Fruit fly (Drosophila melanogaster) whole organism, embryonic: ENCODE data around the gene CG2540.

Experiments used
- Atf-2 ChIP-seq: fragments of 200-800 bp; sonication (Bioruptor generic); optimal IDR thresholded peaks from 2 replicates; lab custom pipeline; 2016; ENCODE audit warnings: missing biosample characterization, missing genetic modification characterization
- CG10147 ChIP-seq: fragments of 200-800 bp; sonication (Bioruptor generic); optimal IDR thresholded peaks from 2 replicates; lab custom pipeline; 2019; ENCODE audit warnings: missing biosample characterization, mild to moderate bottlenecking, missing genetic modification characterization, moderate library complexity
- CG10267 ChIP-seq: fragments of 200-800 bp; sonication (Bioruptor generic); optimal IDR thresholded peaks from 2 replicates; lab custom pipeline; 2018; ENCODE audit warnings: missing biosample characterization, mild to moderate bottlenecking, missing genetic modification characterization, moderate library complexity
- CG11696 ChIP-seq: fragments of 200-800 bp; sonication (Bioruptor generic); IDR thresholded peaks from 2 replicates; pipeline ENCODE4 v1.3.6; 2022; ENCODE audit warnings: missing biosample characterization, missing genetic modification characterization
- CG12155 ChIP-seq: fragments of 200-800 bp; sonication (Bioruptor generic); optimal IDR thresholded peaks from 3 replicates; lab custom pipeline; 2016; ENCODE audit warnings: missing biosample characterization, missing genetic modification characterization
- CG12236 ChIP-seq: fragments of 200-800 bp; sonication (Bioruptor generic); optimal IDR thresholded peaks from 2 replicates; lab custom pipeline; 2016; ENCODE audit warnings: missing biosample characterization, missing genetic modification characterization
- CG13296 ChIP-seq: fragments of 200-800 bp; sonication (Bioruptor generic); optimal IDR thresholded peaks from 3 replicates; lab custom pipeline; 2018; ENCODE audit warnings: missing biosample characterization, mild to moderate bottlenecking, missing genetic modification characterization
- CG13624 ChIP-seq: fragments of 200-800 bp; sonication (Bioruptor generic); optimal IDR thresholded peaks from 2 replicates; lab custom pipeline; 2016; ENCODE audit warnings: missing biosample characterization, missing genetic modification characterization
- CG13894 ChIP-seq: fragments of 200-800 bp; sonication (Bioruptor generic); optimal IDR thresholded peaks from 3 replicates; lab custom pipeline; 2018; ENCODE audit warnings: missing biosample characterization, mild to moderate bottlenecking, missing genetic modification characterization, moderate library complexity
- CG14860 ChIP-seq: fragments of 200-800 bp; sonication (Bioruptor generic); IDR thresholded peaks from 3 replicates; pipeline ENCODE4 v1.3.6; 2022; ENCODE audit warnings: missing biosample characterization, missing genetic modification characterization; ENCODE audit not compliant: partially characterized antibody
- CG15011 ChIP-seq: fragments of 200-800 bp; sonication (Bioruptor generic); optimal IDR thresholded peaks from 3 replicates; lab custom pipeline; 2018; ENCODE audit warnings: missing biosample characterization, mild to moderate bottlenecking, missing genetic modification characterization
- CG15696 ChIP-seq: fragments of 200-800 bp; sonication (Bioruptor generic); optimal IDR thresholded peaks from 2 replicates; lab custom pipeline; 2019; ENCODE audit warnings: missing biosample characterization, mild to moderate bottlenecking, missing genetic modification characterization, moderate library complexity
- CG16815 ChIP-seq: fragments of 200-800 bp; sonication (Bioruptor generic); optimal IDR thresholded peaks from 3 replicates; lab custom pipeline; 2017; ENCODE audit warnings: missing biosample characterization, mild to moderate bottlenecking, missing genetic modification characterization
- CG16863 ChIP-seq: fragments of 200-800 bp; sonication (Bioruptor generic); optimal IDR thresholded peaks from 3 replicates; lab custom pipeline; 2016; ENCODE audit warnings: missing biosample characterization, missing genetic modification characterization
- CG18476 ChIP-seq: fragments of 200-800 bp; sonication (Bioruptor generic); optimal IDR thresholded peaks from 2 replicates; lab custom pipeline; 2016; ENCODE audit warnings: missing biosample characterization, mild to moderate bottlenecking, missing genetic modification characterization
- CG18599 ChIP-seq: fragments of 200-800 bp; sonication (Bioruptor generic); optimal IDR thresholded peaks from 3 replicates; lab custom pipeline; 2017; ENCODE audit warnings: missing biosample characterization, missing genetic modification characterization, mild to moderate bottlenecking, moderate library complexity, missing genetic modification reagents
- CG2202 ChIP-seq: fragments of 200-800 bp; sonication (Bioruptor generic); optimal IDR thresholded peaks from 2 replicates; lab custom pipeline; 2018; ENCODE audit warnings: missing biosample characterization, mild to moderate bottlenecking, missing genetic modification characterization
- CG31441 ChIP-seq: fragments of 200-800 bp; sonication (Bioruptor generic); IDR thresholded peaks from 2 replicates; pipeline ENCODE4 v1.3.6; 2022; ENCODE audit warnings: missing biosample characterization, missing genetic modification characterization
- CG3163 ChIP-seq: fragments of 200-800 bp; sonication (Bioruptor generic); optimal IDR thresholded peaks from 3 replicates; lab custom pipeline; 2016; ENCODE audit warnings: missing biosample characterization, missing genetic modification characterization
- CG33213 ChIP-seq: fragments of 200-800 bp; sonication (Bioruptor generic); optimal IDR thresholded peaks from 3 replicates; lab custom pipeline; 2016; ENCODE audit warnings: missing biosample characterization, missing genetic modification characterization
- CG34422 ChIP-seq: fragments of 200-800 bp; sonication (Bioruptor generic); IDR thresholded peaks from 3 replicates; pipeline ENCODE4 v1.3.6; 2022; ENCODE audit warnings: missing biosample characterization, missing genetic modification characterization
- CG4282 ChIP-seq: fragments of 200-800 bp; sonication (Bioruptor generic); optimal IDR thresholded peaks from 2 replicates; lab custom pipeline; 2016; ENCODE audit warnings: missing biosample characterization, missing genetic modification characterization
- CG4730 ChIP-seq: fragments of 200-800 bp; sonication (Bioruptor generic); IDR thresholded peaks from 2 replicates; pipeline ENCODE4 v1.3.6; 2022; ENCODE audit warnings: missing biosample characterization, missing genetic modification characterization
- CG4854 ChIP-seq: fragments of 200-800 bp; sonication (Bioruptor generic); optimal IDR thresholded peaks from 2 replicates; lab custom pipeline; 2016; ENCODE audit warnings: missing biosample characterization, missing genetic modification characterization, inconsistent platforms
- CG6254 ChIP-seq: fragments of 200-800 bp; sonication (Bioruptor generic); optimal IDR thresholded peaks from 3 replicates; lab custom pipeline; 2017; ENCODE audit warnings: mild to moderate bottlenecking, missing biosample characterization, missing genetic modification reagents, missing genetic modification characterization
- CG6272 ChIP-seq: fragments of 200-800 bp; sonication (Bioruptor generic); IDR thresholded peaks from 2 replicates; pipeline ENCODE4 v1.3.6; 2022; ENCODE audit warnings: missing biosample characterization, missing genetic modification characterization
- CG7372 ChIP-seq: fragments of 200-800 bp; sonication (Bioruptor generic); IDR thresholded peaks from 2 replicates; pipeline ENCODE4 v1.3.6; 2022; ENCODE audit warnings: missing biosample characterization, missing genetic modification characterization
- CG8290 ChIP-seq, 3 experiments: fragments of 200-800 bp; sonication (Bioruptor generic); optimal IDR thresholded peaks; 2 replicates each; lab custom pipeline; 2016 to 2019; ENCODE audit warnings: missing biosample characterization in 3 of 3, missing genetic modification characterization in 3 of 3, mild to moderate bottlenecking in 2 of 3, moderate library complexity in 1 of 3
- CG9797 ChIP-seq: fragments of 200-800 bp; sonication (Bioruptor generic); optimal IDR thresholded peaks from 3 replicates; lab custom pipeline; 2018; ENCODE audit warnings: missing biosample characterization, mild to moderate bottlenecking, missing genetic modification characterization
- CG9876 ChIP-seq: fragments of 200-800 bp; sonication (Bioruptor generic); optimal IDR thresholded peaks from 2 replicates; lab custom pipeline; 2016; ENCODE audit warnings: missing biosample characterization, missing genetic modification characterization
- CoRest ChIP-seq: fragments of 200-800 bp; sonication (Bioruptor generic); optimal IDR thresholded peaks from 3 replicates; lab custom pipeline; 2018; ENCODE audit warnings: missing biosample characterization, mild to moderate bottlenecking, missing genetic modification characterization, moderate library complexity
- Dbx ChIP-seq: fragments of 200-800 bp; sonication (Bioruptor generic); IDR thresholded peaks from 3 replicates; pipeline ENCODE4 v1.3.6; 2022; ENCODE audit warnings: missing biosample characterization, missing genetic modification characterization
- Dip3 ChIP-seq: fragments of 200-800 bp; sonication (Bioruptor generic); optimal IDR thresholded peaks from 3 replicates; lab custom pipeline; 2016; ENCODE audit warnings: missing biosample characterization, missing genetic modification characterization
- Hr3 ChIP-seq: fragments of 200-800 bp; sonication (Bioruptor generic); optimal IDR thresholded peaks from 3 replicates; lab custom pipeline; 2016; ENCODE audit warnings: missing biosample characterization, missing genetic modification characterization
- Sox100B ChIP-seq: fragments of 200-800 bp; sonication (Bioruptor generic); optimal IDR thresholded peaks from 3 replicates; lab custom pipeline; 2018; ENCODE audit warnings: missing biosample characterization, mild to moderate bottlenecking, missing genetic modification characterization
- Sry-β ChIP-seq: fragments of 200-800 bp; sonication (Bioruptor generic); optimal IDR thresholded peaks from 2 replicates; lab custom pipeline; 2018; ENCODE audit warnings: missing biosample characterization, mild to moderate bottlenecking, missing genetic modification characterization, moderate library complexity
- aop ChIP-seq: fragments of 200-800 bp; sonication (Bioruptor generic); IDR thresholded peaks from 2 replicates; pipeline ENCODE4 v1.3.6; 2022; ENCODE audit warnings: missing biosample characterization, missing genetic modification characterization
- ase ChIP-seq: fragments of 200-800 bp; sonication (Bioruptor generic); IDR thresholded peaks from 3 replicates; pipeline ENCODE4 v1.3.6; 2022; ENCODE audit warnings: missing biosample characterization, missing genetic modification characterization
- bigmax ChIP-seq: fragments of 200-800 bp; sonication (Bioruptor generic); optimal IDR thresholded peaks from 2 replicates; lab custom pipeline; 2018; ENCODE audit warnings: missing biosample characterization, mild to moderate bottlenecking, missing genetic modification characterization
- dimm ChIP-seq: fragments of 200-800 bp; sonication (Bioruptor generic); IDR thresholded peaks from 2 replicates; pipeline ENCODE4 v1.3.6; 2022; ENCODE audit warnings: missing biosample characterization, missing genetic modification characterization
- dmrt11E ChIP-seq: fragments of 200-800 bp; sonication (Bioruptor generic); optimal IDR thresholded peaks from 3 replicates; lab custom pipeline; 2018; ENCODE audit warnings: missing biosample characterization, mild to moderate bottlenecking, missing genetic modification characterization, moderate library complexity
- fru ChIP-seq: fragments of >200 bp; optimal IDR thresholded peaks from 2 replicates; lab custom pipeline; 2017
- h ChIP-seq: fragments of >200 bp; optimal IDR thresholded peaks from 2 replicates; lab custom pipeline; 2017
- hth ChIP-seq: fragments of >200 bp; optimal IDR thresholded peaks from 2 replicates; lab custom pipeline; 2017; ENCODE audit warnings: inconsistent platforms
- lmd ChIP-seq: fragments of 200-800 bp; sonication (Bioruptor generic); IDR thresholded peaks from 2 replicates; pipeline ENCODE4 v1.3.6; 2022; ENCODE audit warnings: missing biosample characterization, missing genetic modification characterization
- nau ChIP-seq: fragments of 200-800 bp; sonication (Bioruptor generic); optimal IDR thresholded peaks from 3 replicates; lab custom pipeline; 2017; ENCODE audit warnings: missing biosample characterization, mild to moderate bottlenecking, missing genetic modification characterization, missing genetic modification reagents
- pum ChIP-seq: fragments of 200-800 bp; sonication (Bioruptor generic); optimal IDR thresholded peaks from 2 replicates; lab custom pipeline; 2016; ENCODE audit warnings: missing biosample characterization, missing genetic modification characterization
- sisA ChIP-seq: fragments of 200-800 bp; sonication (Bioruptor generic); IDR thresholded peaks from 2 replicates; pipeline ENCODE4 v1.3.6; 2022; ENCODE audit warnings: missing biosample characterization, missing genetic modification characterization
- ssp ChIP-seq: fragments of 200-800 bp; sonication (Bioruptor generic); IDR thresholded peaks from 2 replicates; pipeline ENCODE4 v1.3.6; 2022; ENCODE audit warnings: missing biosample characterization, missing genetic modification characterization
- zen2 ChIP-seq: fragments of 200-800 bp; sonication (Bioruptor generic); IDR thresholded peaks from 3 replicates; pipeline ENCODE4 v1.3.6; 2022; ENCODE audit warnings: missing biosample characterization, missing genetic modification characterization; ENCODE audit not compliant: partially characterized antibody
- zf30C ChIP-seq: fragments of 200-800 bp; sonication (Bioruptor generic); optimal IDR thresholded peaks from 3 replicates; lab custom pipeline; 2018; ENCODE audit warnings: missing biosample characterization, mild to moderate bottlenecking, missing genetic modification characterization

Gene CG2540

DNA sequence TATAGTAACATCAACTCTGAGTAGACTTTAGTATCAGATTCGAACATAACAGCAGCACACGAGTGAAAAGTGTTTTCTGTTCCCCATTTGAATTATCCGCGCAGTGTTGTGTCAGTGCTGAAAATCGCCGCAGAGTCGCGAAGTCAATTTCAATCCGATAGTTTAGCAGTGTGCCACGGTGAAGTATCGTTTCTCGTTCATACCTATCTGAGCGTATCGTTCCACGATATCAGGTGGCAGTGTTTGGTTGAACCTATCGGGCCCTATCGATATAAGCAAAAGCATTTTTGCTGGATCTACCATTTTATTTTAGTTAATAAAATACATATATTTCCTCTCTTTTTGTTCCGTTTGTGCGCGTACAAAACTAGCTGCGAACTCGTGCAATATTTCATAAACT, 23.9 kb downstream of the CG2540 start, which contains the start of gene CkIalpha (continued):
- TF ChIP-seq CG10267 (tag; lab: Kevin White, UChicago) (peak; percentile 98), CG14860 (GFP tag; lab: Robert Waterston, UW) (peak; percentile 98), pum (peak; percentile 50), CG18599 (GFP tag; lab: Kevin White, UChicago) (peak; percentile 51), h (no peak), CG8290 (GFP tag; optimal IDR thresholded peaks at IDR 0.05; lab: Kevin White, UChicago) (peak; percentile 42), CG8290 (tag; optimal IDR thresholded peaks at IDR 0.05; lab: Kevin White, UChicago) (peak in 1 of 2 experiments; percentile 92), CG4730 (GFP tag; lab: Robert Waterston, UW) (no peak), CG12236 (GFP tag; lab: Kevin White, UChicago) (no peak), Sry-β (GFP tag; lab: Kevin White, UChicago) (no peak), zf30C (GFP tag; lab: Kevin White, UChicago) (peak; percentile 38), dimm (no peak), Dip3 (GFP tag; lab: Kevin White, UChicago) (peak; percentile 67), CG3163 (GFP tag; lab: Kevin White, UChicago) (peak; percentile 43), Atf-2 (GFP tag; lab: Kevin White, UChicago) (peak; percentile 17), aop (GFP tag; lab: Robert Waterston, UW) (no peak), zen2 (GFP tag; lab: Robert Waterston, UW) (peak; percentile 99), dmrt11E (tag; lab: Kevin White, UChicago) (peak; percentile 25), CG10147 (no peak), CG15011 (GFP tag; lab: Kevin White, UChicago) (no peak), ssp (no peak; the same call in 1 of the 2 replicates), CG33213 (GFP tag; lab: Kevin White, UChicago) (peak; percentile 74), hth (lab: Kevin White, UChicago) (no peak), CG31441 (GFP tag; lab: Robert Waterston, UW) (0 out of 2 replicates have a peak, but pooled peaks have one; percentile 33), CG11696 (no peak), CG6254 (GFP tag; lab: Kevin White, UChicago) (no peak), CG16815 (GFP tag; lab: Kevin White, UChicago) (no peak), CG9876 (GFP tag; lab: Kevin White, UChicago) (peak; percentile 54), ase (GFP tag; lab: Robert Waterston, UW) (no peak), CG34422 (GFP tag; lab: Robert Waterston, UW) (0 out of 3 replicates have a peak, but pooled peaks have one; percentile 15), Dbx (GFP tag; lab: Robert Waterston, UW) (peak; percentile 82; the same call in 2 of the 3 replicates), CG18476 (GFP tag; lab: Kevin White, UChicago) (no peak), lmd (GFP tag; lab: Robert Waterston, UW) (no peak; the same call in 1 of the 2 replicates), Hr3 (GFP tag; lab: Kevin White, UChicago) (peak; percentile 44), CG16863 (GFP tag; lab: Kevin White, UChicago) (peak; percentile 59), nau (GFP tag; lab: Kevin White, UChicago) (no peak), CG6272 (GFP tag; lab: Robert Waterston, UW) (peak; percentile 75), CG12155 (GFP tag; lab: Kevin White, UChicago) (peak; percentile 88), CG2202 (tag; lab: Kevin White, UChicago) (no peak), CG7372 (GFP tag; lab: Robert Waterston, UW) (peak; percentile 55; the same call in 1 of the 2 replicates), CG4282 (peak; percentile 32), CG13296 (peak; percentile 20), CoRest (tag; lab: Kevin White, UChicago) (peak; percentile 58), sisA (peak; percentile 59), CG13624 (GFP tag; lab: Kevin White, UChicago) (peak; percentile 60), Sox100B (no peak), CG13894 (peak; percentile 78), fru (lab: Kevin White, UChicago) (no peak), bigmax (GFP tag; lab: Kevin White, UChicago) (peak; percentile 1), CG15696 (tag; lab: Kevin White, UChicago) (peak; percentile 1), CG9797 (peak; percentile 60), CG4854 (GFP tag; lab: Kevin White, UChicago) (peak; percentile 57)
